Fruit fly (Drosophila melanogaster) whole organism, wandering third instar larva: Measurements from ENCODE around the gene CG13917.

Source experiments
- CG32264 ChIP-seq: fragments of 200-800 bp; sonication (Bioruptor generic); optimal IDR thresholded peaks from 2 replicates; lab custom pipeline; 2016; ENCODE audit warnings: missing biosample characterization, missing genetic modification characterization
- CrebA ChIP-seq: fragments of 200-800 bp; sonication (Bioruptor generic); optimal IDR thresholded peaks from 2 replicates; lab custom pipeline; 2016; ENCODE audit warnings: missing biosample characterization, mild to moderate bottlenecking, missing genetic modification characterization, borderline replicate concordance
- Hr78 ChIP-seq: fragments of >200 bp; optimal IDR thresholded peaks from 2 replicates; lab custom pipeline; 2017; ENCODE audit warnings: missing biosample characterization, missing genetic modification characterization
- fru ChIP-seq: fragments of 200-800 bp; sonication (Bioruptor generic); optimal IDR thresholded peaks from 3 replicates; lab custom pipeline; 2016; ENCODE audit warnings: missing biosample characterization, mild to moderate bottlenecking, missing genetic modification characterization
- psq ChIP-seq: fragments of 200-800 bp; sonication (Bioruptor generic); optimal IDR thresholded peaks from 3 replicates; lab custom pipeline; 2017; ENCODE audit warnings: missing biosample characterization, mild to moderate bottlenecking, missing genetic modification characterization, moderate library complexity

DNA sequence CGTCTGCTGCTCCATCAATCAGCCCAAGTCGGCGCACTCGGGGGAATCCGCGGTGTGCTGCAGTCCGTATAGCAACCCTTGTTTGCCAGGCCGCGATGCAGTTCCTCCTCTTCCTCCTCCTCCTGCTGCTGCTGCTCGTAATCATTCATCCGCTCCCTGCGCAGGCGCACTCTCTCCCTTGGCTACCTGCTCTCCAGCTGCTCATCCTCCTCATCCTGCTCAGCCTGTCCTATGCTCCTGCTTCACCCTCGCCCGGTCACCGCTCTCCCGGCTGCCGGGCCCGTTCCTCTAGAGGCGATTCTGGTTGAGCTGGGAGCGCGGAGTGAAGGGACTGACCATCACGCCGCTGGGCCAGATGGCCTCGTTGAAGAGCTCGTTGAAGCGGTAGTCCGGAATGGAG is 50.4 kb downstream of the CG13917 start:
- TF ChIP-seq CG32264 (no peak), CrebA (GFP tag; lab: Kevin White, UChicago) (no peak), fru (GFP tag; lab: Kevin White, UChicago) (no peak), psq (GFP tag; lab: Kevin White, UChicago) (no peak), Hr78 (GFP tag; lab: Kevin White, UChicago) (no peak)
